Worm (Caenorhabditis elegans): ENCODE measurements around the gene gei-15.

- TF ChIP-seq ceh-82 (tag; optimal IDR thresholded peaks at IDR 0.05), result no peak
- no peak for TF ChIP-seq nhr-84 (tag; optimal IDR thresholded peaks at IDR 0.05)
- no peak for TF ChIP-seq snpc-4 (tag; optimal IDR thresholded peaks at IDR 0.05)
- TF ChIP-seq pax-3 (tag; optimal IDR thresholded peaks at IDR 0.05), result no peak
- no peak for TF ChIP-seq ces-1 (GFP tag; optimal IDR thresholded peaks at IDR 0.05)
- no peak for TF ChIP-seq nhr-77 (tag; optimal IDR thresholded peaks at IDR 0.05)
These were observed 3.4 kb downstream of the gei-15 start for ce11 chrX:6819633-6820032.
